Worm (Caenorhabditis elegans) whole organism, mixed stage, embryonic: ENCODE measurements around the gene Y69H2.1.

Source experiments
- M03D4.4 ChIP-seq: sonication (generic microtip); optimal IDR thresholded peaks from 2 replicates; lab custom pipeline; 2017; ENCODE audit warnings: mild to moderate bottlenecking, missing genetic modification characterization, missing compliant biosample characterization
- bed-3 ChIP-seq: fragments of 200-800 bp; sonication (Bioruptor generic); optimal IDR thresholded peaks from 3 replicates; lab custom pipeline; 2018; ENCODE audit warnings: mild to moderate bottlenecking, missing genetic modification characterization, moderate library complexity, missing compliant biosample characterization
- ceh-39 ChIP-seq: fragments of 150-350 bp; optimal IDR thresholded peaks from 2 replicates; lab custom pipeline; 2014; ENCODE audit warnings: missing biosample characterization, missing genetic modification characterization
- ceh-43 ChIP-seq: fragments of 200-800 bp; sonication (Bioruptor generic); optimal IDR thresholded peaks from 2 replicates; lab custom pipeline; 2018; ENCODE audit warnings: mild to moderate bottlenecking, missing genetic modification characterization, moderate library complexity, missing compliant biosample characterization
- ceh-83 ChIP-seq: fragments of 200-800 bp; sonication (Bioruptor generic); optimal IDR thresholded peaks from 2 replicates; lab custom pipeline; 2018; ENCODE audit warnings: mild to moderate bottlenecking, missing genetic modification characterization, missing compliant biosample characterization
- ces-1 ChIP-seq: fragments of 150-350 bp; optimal IDR thresholded peaks from 2 replicates; lab custom pipeline; 2014; ENCODE audit warnings: missing biosample characterization, missing genetic modification reagents, missing genetic modification characterization
- cnd-1 ChIP-seq: fragments of 200-800 bp; sonication (Bioruptor generic); optimal IDR thresholded peaks from 2 replicates; lab custom pipeline; 2018; ENCODE audit warnings: mild to moderate bottlenecking, missing genetic modification characterization, missing compliant biosample characterization
- drap-1 ChIP-seq: fragments of 200-800 bp; sonication (Bioruptor generic); optimal IDR thresholded peaks from 3 replicates; lab custom pipeline; 2018; ENCODE audit warnings: mild to moderate bottlenecking, missing genetic modification characterization, missing compliant biosample characterization
- elt-1 ChIP-seq: sonication (generic microtip); optimal IDR thresholded peaks from 2 replicates; lab custom pipeline; 2017; ENCODE audit warnings: missing genetic modification characterization, mild to moderate bottlenecking, missing compliant biosample characterization, antibody characterized with exemption, moderate library complexity, borderline replicate concordance; ENCODE audit not compliant: insufficient read depth
- elt-3 ChIP-seq: fragments of 150-350 bp; optimal IDR thresholded peaks from 2 replicates; lab custom pipeline; 2014; ENCODE audit warnings: missing biosample characterization, missing genetic modification characterization
- flh-1 ChIP-seq: fragments of 200-800 bp; sonication (Bioruptor generic); optimal IDR thresholded peaks from 2 replicates; lab custom pipeline; 2018; ENCODE audit warnings: mild to moderate bottlenecking, missing genetic modification characterization, moderate library complexity, missing compliant biosample characterization
- ham-2 ChIP-seq: fragments of 200-800 bp; sonication (Bioruptor generic); optimal IDR thresholded peaks from 2 replicates; lab custom pipeline; 2018; ENCODE audit warnings: mild to moderate bottlenecking, missing genetic modification characterization, missing compliant biosample characterization
- hlh-1 ChIP-seq: fragments of 150-350 bp; optimal IDR thresholded peaks from 2 replicates; lab custom pipeline; 2014; ENCODE audit warnings: missing biosample characterization, missing genetic modification reagents, missing genetic modification characterization
- lin-32 ChIP-seq: fragments of 200-800 bp; sonication (Bioruptor generic); optimal IDR thresholded peaks from 2 replicates; lab custom pipeline; 2018; ENCODE audit warnings: mild to moderate bottlenecking, missing genetic modification characterization, missing compliant biosample characterization
- lsy-2 ChIP-seq: fragments of 150-350 bp; optimal IDR thresholded peaks from 2 replicates; lab custom pipeline; 2014; ENCODE audit warnings: missing biosample characterization, missing genetic modification characterization
- mab-5 ChIP-seq: fragments of 150-350 bp; optimal IDR thresholded peaks from 2 replicates; lab custom pipeline; 2014; ENCODE audit warnings: missing biosample characterization, missing genetic modification characterization
- mep-1 ChIP-seq: fragments of 150-350 bp; optimal IDR thresholded peaks from 2 replicates; lab custom pipeline; 2017; ENCODE audit warnings: missing biosample characterization, missing genetic modification reagents, missing genetic modification characterization, inconsistent platforms
- nhr-12 ChIP-seq: fragments of 150-350 bp; optimal IDR thresholded peaks from 2 replicates; lab custom pipeline; 2014; ENCODE audit warnings: missing biosample characterization, missing genetic modification characterization
- nhr-2 ChIP-seq: fragments of 150-350 bp; optimal IDR thresholded peaks from 2 replicates; lab custom pipeline; 2014; ENCODE audit warnings: missing biosample characterization, missing genetic modification characterization
- nhr-237 ChIP-seq: fragments of 150-350 bp; optimal IDR thresholded peaks from 2 replicates; lab custom pipeline; 2014; ENCODE audit warnings: missing biosample characterization, missing genetic modification characterization
- nhr-28 ChIP-seq: fragments of 150-350 bp; optimal IDR thresholded peaks from 2 replicates; lab custom pipeline; 2014; ENCODE audit warnings: missing biosample characterization, missing genetic modification characterization
- nhr-76 ChIP-seq: sonication (generic microtip); optimal IDR thresholded peaks from 2 replicates; lab custom pipeline; 2017; ENCODE audit warnings: missing biosample characterization, missing genetic modification characterization
- pha-4 ChIP-seq: fragments of 150-350 bp; optimal IDR thresholded peaks from 2 replicates; lab custom pipeline; 2018; ENCODE audit warnings: missing biosample characterization, missing genetic modification reagents, missing genetic modification characterization
- sem-2 ChIP-seq: fragments of 200-800 bp; sonication (Bioruptor generic); optimal IDR thresholded peaks from 2 replicates; lab custom pipeline; 2018; ENCODE audit warnings: mild to moderate bottlenecking, missing genetic modification characterization, missing compliant biosample characterization
- snpc-4 ChIP-seq: fragments of 150-350 bp; optimal IDR thresholded peaks from 2 replicates; lab custom pipeline; 2014; ENCODE audit warnings: missing biosample characterization, missing genetic modification characterization
- unc-120 ChIP-seq: sonication (generic microtip); optimal IDR thresholded peaks from 2 replicates; lab custom pipeline; 2017; ENCODE audit warnings: missing genetic modification characterization, missing compliant biosample characterization; ENCODE audit not compliant: poor library complexity, severe bottlenecking
- unc-39 ChIP-seq: fragments of 150-350 bp; optimal IDR thresholded peaks from 2 replicates; lab custom pipeline; 2014; ENCODE audit warnings: missing biosample characterization, missing genetic modification characterization
- unc-62 ChIP-seq: fragments of 150-350 bp; optimal IDR thresholded peaks from 2 replicates; lab custom pipeline; 2014; ENCODE audit warnings: missing biosample characterization, missing genetic modification reagents, missing genetic modification characterization
- zip-8 ChIP-seq: fragments of 150-350 bp; optimal IDR thresholded peaks from 2 replicates; lab custom pipeline; 2014; ENCODE audit warnings: missing biosample characterization, missing genetic modification characterization

Gene Y69H2.1

ce11 chrV:18631966-18632531, 9.7 kb upstream of the Y69H2.1 start:
- TF ChIP-seq ham-2 (GFP tag; lab: Kevin White, UChicago) (no peak), cnd-1 (tag; lab: Kevin White, UChicago) (no peak), lin-32 (GFP tag; lab: Kevin White, UChicago) (no peak), snpc-4 (tag; lab: Kevin White, UChicago) (no peak), elt-3 (tag; lab: Kevin White, UChicago) (no peak), lsy-2 (tag; lab: Kevin White, UChicago) (no peak)

ce11 chrV:18628907-18629306, 6.5 kb upstream of the Y69H2.1 start:
- TF ChIP-seq nhr-237 (tag; lab: Kevin White, UChicago) (no peak), nhr-76 (tag; lab: Kevin White, UChicago) (no peak), nhr-28 (tag; lab: Kevin White, UChicago) (no peak), lin-32 (GFP tag; lab: Kevin White, UChicago) (no peak), unc-62 (GFP tag; lab: Kevin White, UChicago) (no peak)

ce11 chrV:18627445-18627844, 5.1 kb upstream of the Y69H2.1 start:
- TF ChIP-seq M03D4.4 (no peak), nhr-28 (tag; lab: Kevin White, UChicago) (no peak), hlh-1 (tag; lab: Kevin White, UChicago) (peak; percentile 48), unc-62 (GFP tag; lab: Kevin White, UChicago) (peak; percentile 54)

ce11 chrV:18626764-18627163, 4.4 kb upstream of the Y69H2.1 start, which contains the start of gene Y69H2.15:
Gene Y69H2.15, minus strand, starts transcription at chrV:18626864.
- TF ChIP-seq bed-3 (GFP tag; lab: Kevin White, UChicago) = no peak
- TF ChIP-seq ceh-43 (GFP tag; lab: Kevin White, UChicago) = no peak
- TF ChIP-seq elt-1 (tag; lab: Kevin White, UChicago) = no peak
- TF ChIP-seq drap-1 (GFP tag; lab: Kevin White, UChicago) = no peak
- no peak for TF ChIP-seq ceh-39
- no peak for TF ChIP-seq lsy-2 (tag; lab: Kevin White, UChicago)
- no peak for TF ChIP-seq nhr-76 (tag; lab: Kevin White, UChicago)
- TF ChIP-seq zip-8 (tag; lab: Kevin White, UChicago) = no peak
- TF ChIP-seq pha-4 (tag; lab: Kevin White, UChicago) = no peak
- no peak for TF ChIP-seq snpc-4 (tag; lab: Kevin White, UChicago)
- TF ChIP-seq hlh-1 (tag; lab: Kevin White, UChicago) = no peak

- TF ChIP-seq nhr-2 (tag; lab: Kevin White, UChicago) (no peak), nhr-12 (tag; lab: Kevin White, UChicago) (no peak), nhr-28 (tag; lab: Kevin White, UChicago) (no peak), ces-1 (GFP tag; lab: Kevin White, UChicago) (no peak), unc-39 (tag; lab: Kevin White, UChicago) (no peak), ceh-83 (no peak), mab-5 (tag; lab: Kevin White, UChicago) (no peak), cnd-1 (tag; lab: Kevin White, UChicago) (no peak), sem-2 (no peak)
- TF ChIP-seq, all 35 proteins: peak for 0
These were observed 6.1 kb downstream of the Y69H2.1 start, which contains the start of gene nhr-70 for ce11 chrV:18616287-18616686. Gene nhr-70, plus strand, starts transcription at chrV:18616587.

- TF ChIP-seq unc-120 (tag; lab: Kevin White, UChicago) = peak; percentile 20
- TF ChIP-seq drap-1 (GFP tag; lab: Kevin White, UChicago) = no peak
- TF ChIP-seq ham-2 (GFP tag; lab: Kevin White, UChicago) = no peak
- TF ChIP-seq flh-1 (GFP tag; lab: Kevin White, UChicago) = no peak
- peak; percentile 36 for TF ChIP-seq mep-1 (tag; lab: Kevin White, UChicago)
- no peak for TF ChIP-seq unc-62 (GFP tag; lab: Kevin White, UChicago)
- TF ChIP-seq nhr-2 (tag; lab: Kevin White, UChicago) = no peak
These were observed 7.9 kb downstream of the Y69H2.1 start for ce11 chrV:18614498-18614897.
